Worm (Caenorhabditis elegans) whole organism, L4/young adult: ENCODE data around the gene gldi-10.

Experiments
- dao-5 ChIP-seq: sonication (generic microtip); optimal IDR thresholded peaks from 2 replicates; lab custom pipeline; 2016; ENCODE audit warnings: missing genotype, missing genetic modification characterization, moderate library complexity, missing compliant biosample characterization
- him-1 ChIP-seq: sonication (generic microtip); optimal IDR thresholded peaks from 2 replicates; lab custom pipeline; 2016; ENCODE audit warnings: missing genotype, missing genetic modification reagents, missing genetic modification characterization, missing compliant biosample characterization

DNA sequence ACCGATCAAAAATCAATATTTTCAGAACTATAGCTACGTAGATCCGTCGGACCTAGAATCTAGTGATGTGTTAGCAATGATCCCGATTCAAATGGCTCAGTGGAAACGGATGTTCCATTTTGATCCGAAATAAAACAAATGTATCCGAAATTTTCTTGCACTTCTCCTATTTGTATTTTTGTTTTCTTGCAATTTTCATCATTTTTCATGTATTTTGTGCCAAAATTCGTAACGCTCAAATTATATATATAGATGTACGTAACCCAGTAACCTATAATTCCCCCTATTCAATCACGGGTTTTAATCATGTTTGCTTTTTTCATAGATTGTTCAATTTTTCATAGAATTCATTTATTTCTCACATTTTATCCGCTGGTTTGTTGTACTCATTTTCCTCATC is at the start of gene gldi-10:
- TF ChIP-seq dao-5 (tag; lab: Kevin White, UChicago), result no peak
- no peak for TF ChIP-seq him-1 (tag; lab: Kevin White, UChicago)
